Fruit fly (Drosophila melanogaster) whole organism: Measurements from ENCODE around the gene Lectin-galC1.

Experiments
- CG8478 ChIP-seq: fragments of >200 bp; optimal IDR thresholded peaks from 2 replicates; lab custom pipeline; 2018; ENCODE audit warnings: inconsistent platforms
- EcR ChIP-seq, 2 experiments: fragments of >200 bp; optimal IDR thresholded peaks; 2 replicates each; lab custom pipeline; 2017; ENCODE audit warnings: missing biosample characterization in 2 of 2, missing genetic modification characterization in 2 of 2, missing genetic modification reagents in 2 of 2
- psq ChIP-seq: fragments of >200 bp; optimal IDR thresholded peaks from 2 replicates; lab custom pipeline; 2017
- usp ChIP-seq: fragments of >200 bp; optimal IDR thresholded peaks from 2 replicates; lab custom pipeline; 2017; ENCODE audit warnings: missing biosample characterization, missing genetic modification characterization, mixed read lengths

- TF ChIP-seq CG8478 (lab: Kevin White, UChicago) = no peak
- no peak for TF ChIP-seq usp
- no peak for TF ChIP-seq EcR (GFP tag; optimal IDR thresholded peaks at IDR 0.05; lab: Kevin White, UChicago)
- no peak for TF ChIP-seq psq
Observed at dm6 chr2L:19421573-19421972, 4.3 kb downstream of the Lectin-galC1 start.
